Worm (Caenorhabditis elegans) whole organism, L3 larva: ENCODE results near the gene inpp-4B.

Experiments
- ZK546.5 ChIP-seq: sonication (generic microtip); optimal IDR thresholded peaks from 2 replicates; lab custom pipeline; 2017; ENCODE audit warnings: missing biosample characterization, missing genetic modification characterization
- ceh-16 ChIP-seq: sonication (generic microtip); optimal IDR thresholded peaks from 2 replicates; lab custom pipeline; 2017; ENCODE audit warnings: missing biosample characterization, missing genetic modification characterization
- ceh-28 ChIP-seq: fragments of 150-350 bp; optimal IDR thresholded peaks from 2 replicates; lab custom pipeline; 2014; ENCODE audit warnings: missing biosample characterization, missing genetic modification reagents, missing genetic modification characterization
- ceh-82 ChIP-seq: fragments of 150-350 bp; optimal IDR thresholded peaks from 2 replicates; lab custom pipeline; 2014; ENCODE audit warnings: missing biosample characterization, missing genetic modification characterization
- ceh-9 ChIP-seq: sonication (generic microtip); optimal IDR thresholded peaks from 2 replicates; lab custom pipeline; 2018; ENCODE audit warnings: missing biosample characterization, missing genetic modification characterization
- egl-5 ChIP-seq: fragments of 150-350 bp; optimal IDR thresholded peaks from 2 replicates; lab custom pipeline; 2017; ENCODE audit warnings: missing biosample characterization, missing genetic modification reagents, missing genetic modification characterization, inconsistent platforms
- elt-1 ChIP-seq: fragments of 150-350 bp; optimal IDR thresholded peaks from 2 replicates; lab custom pipeline; 2014; ENCODE audit warnings: missing biosample characterization, missing genetic modification characterization
- elt-2 ChIP-seq: sonication (generic microtip); optimal IDR thresholded peaks from 2 replicates; lab custom pipeline; 2016; ENCODE audit warnings: missing genetic modification reagents, mild to moderate bottlenecking, missing genetic modification characterization, missing compliant biosample characterization
- elt-3 ChIP-seq, 3 experiments: fragments of 150-350 bp in 1 of 3; sonication (generic microtip) in 2 of 3; optimal IDR thresholded peaks; 2 replicates in 2 of 3; 4 replicates in 1 of 3; lab custom pipeline; 2014 to 2017; ENCODE audit warnings: missing biosample characterization in 3 of 3, missing genetic modification characterization in 3 of 3
- fkh-10 ChIP-seq: sonication (generic microtip); optimal IDR thresholded peaks from 2 replicates; lab custom pipeline; 2017; ENCODE audit warnings: missing biosample characterization, missing genetic modification reagents, missing genetic modification characterization
- fkh-2 ChIP-seq: fragments of 150-350 bp; optimal IDR thresholded peaks from 2 replicates; lab custom pipeline; 2014; ENCODE audit warnings: missing biosample characterization, missing genetic modification reagents, missing genetic modification characterization
- jun-1 ChIP-seq: fragments of 150-350 bp; optimal IDR thresholded peaks from 2 replicates; lab custom pipeline; 2014; ENCODE audit warnings: missing biosample characterization, missing genetic modification reagents, missing genetic modification characterization
- lin-15B ChIP-seq: fragments of 150-350 bp; optimal IDR thresholded peaks from 2 replicates; lab custom pipeline; 2014; ENCODE audit warnings: missing biosample characterization, missing genetic modification characterization
- lin-39 ChIP-seq: fragments of 150-350 bp; optimal IDR thresholded peaks from 2 replicates; lab custom pipeline; 2018; ENCODE audit warnings: missing biosample characterization, missing genetic modification reagents, missing genetic modification characterization
- mdl-1 ChIP-seq: fragments of 150-350 bp; optimal IDR thresholded peaks from 2 replicates; lab custom pipeline; 2014; ENCODE audit warnings: missing biosample characterization, missing genetic modification characterization
- mml-1 ChIP-seq: fragments of 150-350 bp; sonication (generic microtip); optimal IDR thresholded peaks from 3 replicates; lab custom pipeline; 2014; ENCODE audit warnings: missing biosample characterization, missing genetic modification characterization
- nfya-1 ChIP-seq: sonication (generic microtip); optimal IDR thresholded peaks from 2 replicates; lab custom pipeline; 2017; ENCODE audit warnings: missing genetic modification characterization, mild to moderate bottlenecking, missing compliant biosample characterization, antibody characterized with exemption, moderate library complexity; ENCODE audit not compliant: insufficient read depth
- nhr-11 ChIP-seq: fragments of 150-350 bp; optimal IDR thresholded peaks from 2 replicates; lab custom pipeline; 2014; ENCODE audit warnings: missing biosample characterization, missing genetic modification characterization
- nhr-12 ChIP-seq: fragments of 150-350 bp; optimal IDR thresholded peaks from 2 replicates; lab custom pipeline; 2014; ENCODE audit warnings: missing biosample characterization, missing genetic modification characterization
- nhr-237 ChIP-seq: fragments of 150-350 bp; optimal IDR thresholded peaks from 2 replicates; lab custom pipeline; 2014; ENCODE audit warnings: missing biosample characterization, missing genetic modification characterization
- nhr-25 ChIP-seq: sonication (generic microtip); optimal IDR thresholded peaks from 2 replicates; lab custom pipeline; 2017; ENCODE audit warnings: missing biosample characterization, missing genetic modification characterization
- nhr-28 ChIP-seq: fragments of 150-350 bp; optimal IDR thresholded peaks from 2 replicates; lab custom pipeline; 2014; ENCODE audit warnings: missing biosample characterization, missing genetic modification characterization
- nhr-43 ChIP-seq: sonication (generic microtip); optimal IDR thresholded peaks from 2 replicates; lab custom pipeline; 2016; ENCODE audit warnings: mild to moderate bottlenecking, missing genetic modification characterization, missing compliant biosample characterization; ENCODE audit not compliant: poor library complexity, severe bottlenecking
- nhr-67 ChIP-seq: fragments of 150-350 bp; optimal IDR thresholded peaks from 2 replicates; lab custom pipeline; 2014; ENCODE audit warnings: missing biosample characterization, missing genetic modification characterization
- nhr-76 ChIP-seq: fragments of 150-350 bp; sonication (generic microtip); optimal IDR thresholded peaks from 5 replicates; lab custom pipeline; 2014; ENCODE audit warnings: missing biosample characterization, missing genetic modification characterization
- nhr-77 ChIP-seq: fragments of 150-350 bp; optimal IDR thresholded peaks from 2 replicates; lab custom pipeline; 2014; ENCODE audit warnings: missing biosample characterization, missing genetic modification characterization
- pha-4 ChIP-seq: fragments of 150-350 bp; optimal IDR thresholded peaks from 2 replicates; lab custom pipeline; 2014; ENCODE audit warnings: missing biosample characterization, missing genetic modification reagents, missing genetic modification characterization
- snpc-4 ChIP-seq: fragments of 150-350 bp; optimal IDR thresholded peaks from 2 replicates; lab custom pipeline; 2014; ENCODE audit warnings: missing biosample characterization, missing genetic modification characterization
- unc-39 ChIP-seq: sonication (generic microtip); optimal IDR thresholded peaks from 4 replicates; lab custom pipeline; 2017; ENCODE audit warnings: missing biosample characterization, missing genetic modification characterization
- unc-62 ChIP-seq: fragments of 150-350 bp; sonication (generic microtip); optimal IDR thresholded peaks from 4 replicates; lab custom pipeline; 2014; ENCODE audit warnings: missing biosample characterization, missing genetic modification reagents, missing genetic modification characterization
- zag-1 ChIP-seq: fragments of 150-350 bp; optimal IDR thresholded peaks from 2 replicates; lab custom pipeline; 2014; ENCODE audit warnings: missing biosample characterization, missing genetic modification characterization
- ztf-11 ChIP-seq: fragments of 150-350 bp; optimal IDR thresholded peaks from 2 replicates; lab custom pipeline; 2014; ENCODE audit warnings: missing biosample characterization, missing genetic modification characterization
- ztf-4 ChIP-seq: fragments of 150-350 bp; optimal IDR thresholded peaks from 2 replicates; lab custom pipeline; 2014; ENCODE audit warnings: missing biosample characterization, missing genetic modification characterization

The inpp-4B gene

DNA sequence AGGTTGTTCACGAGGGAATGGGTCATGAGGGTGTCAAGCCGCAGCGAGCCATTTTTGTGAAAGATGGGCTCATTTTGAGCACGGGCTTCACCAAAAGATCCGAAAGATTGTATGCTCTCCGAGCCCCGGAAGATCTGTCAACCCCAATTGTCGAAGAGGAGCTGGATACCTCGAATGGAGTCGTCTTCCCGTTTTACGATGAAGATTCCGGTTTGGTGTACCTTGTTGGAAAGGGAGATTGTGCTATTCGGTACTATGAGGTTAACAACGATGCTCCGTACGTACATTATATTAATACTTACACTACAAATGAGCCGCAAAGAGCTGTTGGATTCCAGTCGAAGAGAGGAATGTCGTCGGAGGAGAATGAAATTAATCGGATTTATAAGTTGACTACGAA, 15.6 kb downstream of the inpp-4B start:
- TF ChIP-seq ztf-4 (tag; lab: Kevin White, UChicago) (no peak), ZK546.5 (tag; lab: Kevin White, UChicago) (no peak), nhr-76 (no peak), fkh-2 (tag; lab: Kevin White, UChicago) (no peak), ceh-82 (tag; lab: Kevin White, UChicago) (no peak), snpc-4 (tag; lab: Kevin White, UChicago) (no peak), nhr-25 (no peak), nhr-28 (tag; lab: Kevin White, UChicago) (no peak), elt-1 (tag; lab: Kevin White, UChicago) (no peak), nhr-11 (tag; lab: Kevin White, UChicago) (no peak), ceh-28 (tag; lab: Kevin White, UChicago) (no peak), jun-1 (no peak), unc-39 (tag; lab: Kevin White, UChicago) (no peak), ztf-11 (tag; lab: Kevin White, UChicago) (no peak), nfya-1 (tag; lab: Kevin White, UChicago) (no peak)
- TF ChIP-seq, all 47 proteins: peak for 0

DNA sequence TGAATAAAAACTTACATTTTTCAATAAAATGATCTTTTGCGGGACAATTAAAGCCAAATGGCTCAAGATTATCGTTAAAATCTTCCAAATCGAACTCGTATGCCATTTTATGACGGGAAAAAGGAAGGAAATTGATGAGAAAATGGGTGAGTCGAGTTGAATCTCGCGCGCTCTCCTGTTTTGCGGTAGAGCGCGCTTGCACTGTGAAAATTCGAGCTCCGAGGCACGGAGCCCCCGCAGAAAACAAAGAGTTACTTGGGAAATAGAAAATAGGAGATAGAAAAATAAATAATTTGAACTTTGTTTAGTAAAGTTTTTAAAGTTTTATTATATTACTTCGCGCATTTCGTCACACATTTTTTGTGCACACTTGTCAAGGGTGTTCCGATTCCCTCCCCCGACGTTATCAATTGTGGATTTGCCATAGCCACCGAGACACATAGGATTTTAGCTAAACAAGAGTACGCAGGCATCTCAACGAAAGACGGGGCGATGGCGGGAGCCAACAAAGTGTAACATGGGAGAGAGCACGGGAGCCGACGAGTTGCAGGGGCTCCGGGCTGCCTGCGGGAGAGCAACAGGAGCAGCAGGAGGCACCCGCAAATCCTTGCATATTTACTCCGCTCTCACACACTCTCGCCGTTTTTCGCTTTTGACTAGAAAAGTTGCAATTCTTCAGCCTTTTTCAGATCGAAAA, 18.1 kb downstream of the inpp-4B start, which contains the start of the genes div-1 and cor-1:
Gene div-1, minus strand, starts transcription at position 119 of the 697 bp plus-strand sequence.
Gene cor-1, plus strand, starts transcription at position 671 of the 697 bp plus-strand sequence.
- no peak for TF ChIP-seq elt-3 (tag; optimal IDR thresholded peaks at IDR 0.05; lab: Kevin White, UChicago)
- TF ChIP-seq elt-2 (tag; lab: Kevin White, UChicago), result peak; percentile 7
- no peak for TF ChIP-seq fkh-10
- TF ChIP-seq nhr-237 (tag; lab: Kevin White, UChicago), result no peak
- TF ChIP-seq ztf-4 (tag; lab: Kevin White, UChicago), result no peak
- TF ChIP-seq nhr-76, result no peak
- no peak for TF ChIP-seq zag-1
- peak; percentile 42 for TF ChIP-seq nfya-1 (tag; lab: Kevin White, UChicago)
- no peak for TF ChIP-seq nhr-67 (tag; lab: Kevin White, UChicago)
- TF ChIP-seq pha-4 (tag; lab: Kevin White, UChicago), result peak; percentile 62
- peak; percentile 62 for TF ChIP-seq lin-15B (tag; lab: Kevin White, UChicago)
- no peak for TF ChIP-seq mml-1 (tag; lab: Kevin White, UChicago)
- TF ChIP-seq mdl-1 (tag; lab: Kevin White, UChicago), result no peak
- no peak for TF ChIP-seq nhr-28 (tag; lab: Kevin White, UChicago)
- no peak for TF ChIP-seq ceh-16 (tag; lab: Kevin White, UChicago)
- TF ChIP-seq snpc-4 (tag; lab: Kevin White, UChicago), result peak; percentile 54
- peak; percentile 25 for TF ChIP-seq lin-39 (tag; lab: Kevin White, UChicago)
- no peak for TF ChIP-seq nhr-11 (tag; lab: Kevin White, UChicago)
- no peak for TF ChIP-seq nhr-12 (tag; lab: Kevin White, UChicago)
- TF ChIP-seq unc-39 (tag; lab: Kevin White, UChicago), result no peak

DNA sequence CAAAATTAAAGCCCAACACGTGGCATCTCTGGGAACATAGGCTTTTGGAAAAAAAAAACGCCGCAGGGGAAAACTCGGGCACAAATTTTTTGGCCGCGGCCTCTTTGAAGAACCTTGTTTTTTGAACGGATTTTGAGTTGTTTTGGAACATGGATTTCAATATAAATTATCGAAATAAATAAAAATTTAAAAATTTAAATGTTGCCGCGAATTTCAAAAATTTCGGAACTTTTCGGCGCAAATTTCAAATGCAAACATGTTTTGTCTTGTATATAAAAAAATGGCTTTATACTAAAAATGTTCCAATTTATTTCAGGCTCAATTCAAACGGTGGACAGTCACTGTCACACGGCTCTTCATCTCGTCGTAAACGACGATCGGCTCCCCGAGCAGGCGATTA, 22.7 kb downstream of the inpp-4B start:
- TF ChIP-seq nhr-11 (tag; lab: Kevin White, UChicago) (no peak), egl-5 (tag; lab: Kevin White, UChicago) (no peak), ceh-9 (tag; lab: Kevin White, UChicago) (no peak), nhr-77 (no peak), nhr-76 (no peak), nhr-237 (tag; lab: Kevin White, UChicago) (no peak), nhr-25 (no peak), elt-3 (tag; optimal IDR thresholded peaks at IDR 0.05; lab: Kevin White, UChicago) (no peak), unc-62 (GFP tag; lab: Kevin White, UChicago) (no peak)

DNA sequence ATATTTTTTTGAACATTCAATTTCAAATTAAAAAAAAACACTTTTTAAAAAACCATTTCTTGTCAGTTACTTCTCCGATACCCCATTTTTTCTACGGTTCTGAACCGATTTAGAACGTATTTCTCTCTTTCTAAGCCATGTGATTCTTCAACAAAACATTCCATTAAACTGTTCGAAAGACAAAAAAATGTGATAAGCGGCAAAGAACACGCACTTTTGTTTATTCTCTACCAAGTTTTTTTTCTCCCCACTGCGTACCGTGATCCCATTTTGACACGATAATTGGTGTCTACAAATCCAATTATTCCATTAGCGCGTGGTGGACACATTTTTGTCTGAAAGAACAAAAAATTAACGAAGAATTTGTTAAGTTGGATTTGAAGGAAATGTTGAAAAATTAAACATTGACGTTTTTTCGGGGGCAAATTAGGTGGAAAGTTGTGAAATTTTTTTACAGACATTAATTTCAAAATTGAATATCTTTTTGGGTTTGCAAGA, 25.3 kb downstream of the inpp-4B start:
- TF ChIP-seq nhr-43 (tag; lab: Kevin White, UChicago) (peak; percentile 40), nhr-25 (peak; percentile 1), ztf-4 (tag; lab: Kevin White, UChicago) (no peak)
